Worm (Caenorhabditis elegans): ENCODE measurements around the gene T03D8.6.

DNA sequence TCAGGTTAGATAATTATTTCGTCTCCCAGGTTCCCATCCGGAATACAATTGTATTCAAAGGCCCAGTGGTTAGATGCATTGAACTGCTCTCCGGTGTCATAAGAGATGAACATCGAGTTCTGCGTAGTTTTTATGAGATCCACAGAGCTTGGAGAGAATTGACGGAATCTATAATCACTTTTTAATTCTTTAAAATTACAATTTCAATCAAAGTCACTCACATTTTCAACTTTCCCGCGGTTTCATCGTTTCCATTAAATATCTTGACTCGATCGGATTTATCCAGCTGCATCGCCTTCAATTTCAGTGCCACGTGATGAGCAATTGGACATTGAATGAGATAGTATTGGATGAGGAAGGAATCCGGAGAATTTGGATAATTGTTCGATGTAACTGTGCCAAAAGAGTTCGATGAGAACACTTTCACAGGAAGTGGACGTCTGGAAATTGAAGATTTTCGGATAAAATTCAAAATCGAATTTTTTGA is 27.7 kb upstream of the T03D8.6 start:
- no peak for TF ChIP-seq lsy-2 (tag; optimal IDR thresholded peaks at IDR 0.05)
- TF ChIP-seq nhr-84 (tag; optimal IDR thresholded peaks at IDR 0.05): no peak
- TF ChIP-seq ama-1 (optimal IDR thresholded peaks at IDR 0.05): peak; percentile 91
- TF ChIP-seq fos-1 (tag; optimal IDR thresholded peaks at IDR 0.05): no peak
- no peak for TF ChIP-seq aha-1 (tag; optimal IDR thresholded peaks at IDR 0.05)
- no peak for TF ChIP-seq skn-1 (tag; optimal IDR thresholded peaks at IDR 0.05)
- no peak for TF ChIP-seq pax-3 (tag; optimal IDR thresholded peaks at IDR 0.05)
- peak; percentile 9 for TF ChIP-seq nhr-20 (tag; optimal IDR thresholded peaks at IDR 0.05)
- TF ChIP-seq aly-2 (tag; optimal IDR thresholded peaks at IDR 0.05): peak; percentile 87
- TF ChIP-seq mab-9 (GFP tag; IDR thresholded peaks at IDR 0.05): no peak
- no peak for TF ChIP-seq lir-3 (tag; optimal IDR thresholded peaks at IDR 0.05; ENCODE audit: poor library complexity)
- no peak for TF ChIP-seq mep-1 (tag; optimal IDR thresholded peaks at IDR 0.05)
- TF ChIP-seq nhr-11 (tag; optimal IDR thresholded peaks at IDR 0.05): no peak
- no peak for TF ChIP-seq nhr-12 (tag; optimal IDR thresholded peaks at IDR 0.05)
